Worm (Caenorhabditis elegans): ENCODE results near the gene rsp-7.

rsp-7 gene

ce11 chrII:10658576-10659256 lies at the start of gene rsp-7, which contains the start of gene snu-13:
Gene rsp-7, plus strand, starts transcription at chrII:10659206.
Gene snu-13, minus strand, starts transcription at chrII:10658626.
- TF ChIP-seq lin-39 (tag; optimal IDR thresholded peaks at IDR 0.05), result peak; percentile 39
- peak; percentile 88 for TF ChIP-seq nfya-1 (tag; optimal IDR thresholded peaks at IDR 0.05; ENCODE audit: insufficient read depth)
- TF ChIP-seq zag-1 (tag; optimal IDR thresholded peaks at IDR 0.05), result no peak
- peak; percentile 79 for TF ChIP-seq snpc-4 (tag; optimal IDR thresholded peaks at IDR 0.05)
- no peak for TF ChIP-seq sea-2 (GFP tag; optimal IDR thresholded peaks at IDR 0.05)
- TF ChIP-seq pqm-1 (tag; optimal IDR thresholded peaks at IDR 0.05), result peak; percentile 48
- TF ChIP-seq nhr-23 (tag; optimal IDR thresholded peaks at IDR 0.05), result peak; percentile 87
- no peak for TF ChIP-seq aly-2 (tag; optimal IDR thresholded peaks at IDR 0.05)
- peak; percentile 89 for TF ChIP-seq lin-15B (tag; optimal IDR thresholded peaks at IDR 0.05)
- no peak for TF ChIP-seq jun-1 (tag; optimal IDR thresholded peaks at IDR 0.05)
- no peak for TF ChIP-seq fkh-2 (tag; optimal IDR thresholded peaks at IDR 0.05)
- peak; percentile 48 for TF ChIP-seq elt-2 (tag; optimal IDR thresholded peaks at IDR 0.05)
- peak; percentile 70 for TF ChIP-seq egl-5 (tag; optimal IDR thresholded peaks at IDR 0.05)
- TF ChIP-seq elt-1 (tag; optimal IDR thresholded peaks at IDR 0.05), result no peak
- TF ChIP-seq pha-4 (tag; optimal IDR thresholded peaks at IDR 0.05), result peak; percentile 86
- TF ChIP-seq skn-1 (tag; optimal IDR thresholded peaks at IDR 0.05), result peak; percentile 74
- peak; percentile 17 for TF ChIP-seq R02D3.7 (tag; optimal IDR thresholded peaks at IDR 0.05)
- no peak for TF ChIP-seq nhr-76 (tag; optimal IDR thresholded peaks at IDR 0.05)
- TF ChIP-seq nhr-25 (tag; optimal IDR thresholded peaks at IDR 0.05), result peak; percentile 84
- TF ChIP-seq hmg-11 (tag; optimal IDR thresholded peaks at IDR 0.05), result peak; percentile 63

- TF ChIP-seq pha-4 (tag; optimal IDR thresholded peaks at IDR 0.05) (peak; percentile 90), pqm-1 (tag; optimal IDR thresholded peaks at IDR 0.05) (no peak)
These were observed 46.3 kb upstream of the rsp-7 start, which contains the start of gene C14A4.12 for ce11 chrII:10612743-10613142. Gene C14A4.12, plus strand, starts transcription at chrII:10613043.

DNA sequence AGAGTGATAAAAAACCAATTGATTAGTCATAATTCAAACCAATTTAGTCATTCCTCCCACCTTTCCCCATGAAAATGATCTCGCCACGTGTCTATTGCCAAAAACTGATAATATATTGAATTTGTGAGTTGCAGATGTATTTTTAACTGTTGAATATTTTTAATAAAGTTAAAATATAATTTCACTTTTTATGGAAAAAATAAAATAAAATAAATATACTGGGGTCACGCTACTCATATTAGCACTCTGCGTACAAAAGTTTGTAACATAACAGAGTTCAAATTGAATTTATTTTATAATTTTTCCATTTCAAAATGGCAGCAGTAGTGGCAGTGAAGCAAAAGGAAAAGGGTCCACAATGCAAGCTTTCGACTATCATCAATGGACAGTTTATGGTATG lies 40.8 kb upstream of the rsp-7 start, which contains the start of gene C14A4.13:
Gene C14A4.13 (plus strand): TSS at position 301 of the 400 bp plus-strand sequence.
- TF ChIP-seq jun-1 (tag; optimal IDR thresholded peaks at IDR 0.05), result no peak

ce11 chrII:10621965-10622364 lies 37.0 kb upstream of the rsp-7 start, which contains the start of gene cutl-9:
Gene cutl-9, plus strand, starts transcription at chrII:10622265.
- no peak for TF ChIP-seq hmg-11 (tag; optimal IDR thresholded peaks at IDR 0.05)
- TF ChIP-seq nhr-43 (tag; optimal IDR thresholded peaks at IDR 0.05; ENCODE audit: poor library complexity, severe bottlenecking), result no peak
- no peak for TF ChIP-seq zag-1 (tag; optimal IDR thresholded peaks at IDR 0.05)
- no peak for TF ChIP-seq ZK546.5 (tag; optimal IDR thresholded peaks at IDR 0.05)
- TF ChIP-seq pha-4 (tag; optimal IDR thresholded peaks at IDR 0.05), result no peak
- no peak for TF ChIP-seq fkh-10 (GFP tag; optimal IDR thresholded peaks at IDR 0.05)
- no peak for TF ChIP-seq unc-62 (GFP tag; optimal IDR thresholded peaks at IDR 0.05)
- no peak for TF ChIP-seq nhr-25 (tag; optimal IDR thresholded peaks at IDR 0.05)
- no peak for TF ChIP-seq tbx-2 (tag; optimal IDR thresholded peaks at IDR 0.05)
- no peak for TF ChIP-seq nhr-76 (tag; optimal IDR thresholded peaks at IDR 0.05)
- TF ChIP-seq elt-1 (tag; optimal IDR thresholded peaks at IDR 0.05), result no peak
- TF ChIP-seq nhr-12 (tag; optimal IDR thresholded peaks at IDR 0.05), result no peak
- TF ChIP-seq egl-27 (tag; optimal IDR thresholded peaks at IDR 0.05), result no peak
- TF ChIP-seq lsy-12 (tag; optimal IDR thresholded peaks at IDR 0.05), result no peak
- no peak for TF ChIP-seq nhr-77 (tag; optimal IDR thresholded peaks at IDR 0.05)
- TF ChIP-seq ceh-9 (tag; optimal IDR thresholded peaks at IDR 0.05), result no peak
- no peak for TF ChIP-seq skn-1 (tag; optimal IDR thresholded peaks at IDR 0.05)

DNA sequence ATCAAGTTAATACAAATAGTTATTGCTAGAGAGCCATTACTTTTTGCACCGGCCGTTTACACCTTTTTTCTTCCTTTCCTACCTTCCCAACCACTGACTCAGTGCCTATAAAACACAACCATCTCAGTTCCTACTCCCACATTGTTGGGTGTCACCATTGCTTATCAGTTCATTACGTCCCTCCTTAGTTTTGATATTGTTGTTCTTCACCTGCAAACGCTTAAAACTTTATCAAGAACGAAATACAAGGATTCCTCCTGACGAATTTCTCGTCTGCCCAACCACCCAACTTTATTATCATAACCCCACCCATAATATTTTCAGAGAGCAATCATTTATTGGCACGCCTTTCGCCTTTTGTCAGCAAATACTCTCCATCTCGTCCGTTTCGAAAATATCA lies 31.9 kb upstream of the rsp-7 start:
- TF ChIP-seq pqm-1 (tag; optimal IDR thresholded peaks at IDR 0.05) (peak; percentile 38), unc-62 (GFP tag; optimal IDR thresholded peaks at IDR 0.05) (no peak), jun-1 (tag; optimal IDR thresholded peaks at IDR 0.05) (peak; percentile 38), elt-2 (tag; optimal IDR thresholded peaks at IDR 0.05) (peak; percentile 84)

ce11 chrII:10627963-10628362 lies 31.0 kb upstream of the rsp-7 start, which contains the start of gene M28.8:
Gene M28.8, plus strand, starts transcription at chrII:10628263.
- TF ChIP-seq lsy-12 (tag; optimal IDR thresholded peaks at IDR 0.05) (no peak), mml-1 (tag; optimal IDR thresholded peaks at IDR 0.05) (no peak), nhr-23 (tag; optimal IDR thresholded peaks at IDR 0.05) (no peak), hmg-11 (tag; optimal IDR thresholded peaks at IDR 0.05) (no peak), ama-1 (optimal IDR thresholded peaks at IDR 0.05) (no peak), snpc-4 (tag; optimal IDR thresholded peaks at IDR 0.05) (no peak), nhr-43 (tag; optimal IDR thresholded peaks at IDR 0.05; ENCODE audit: poor library complexity, severe bottlenecking) (no peak), nhr-237 (tag; optimal IDR thresholded peaks at IDR 0.05) (no peak), elt-2 (tag; optimal IDR thresholded peaks at IDR 0.05) (no peak), nhr-77 (tag; optimal IDR thresholded peaks at IDR 0.05) (no peak), sea-2 (GFP tag; optimal IDR thresholded peaks at IDR 0.05) (no peak), fkh-10 (GFP tag; optimal IDR thresholded peaks at IDR 0.05) (no peak), fos-1 (tag; optimal IDR thresholded peaks at IDR 0.05) (no peak)

All from whole organism, L3 larva.